Fruit fly (Drosophila melanogaster) whole organism, prepupa: Measurements from ENCODE around the gene EloA.

ENCODE experiments used
- Blimp-1 ChIP-seq: fragments of 200-800 bp; sonication (Bioruptor generic); optimal IDR thresholded peaks from 3 replicates; lab custom pipeline; 2017; ENCODE audit warnings: missing biosample characterization, missing genetic modification characterization, mild to moderate bottlenecking, moderate library complexity, missing genetic modification reagents
- CG10631 ChIP-seq: fragments of 200-800 bp; sonication (Bioruptor generic); optimal IDR thresholded peaks from 2 replicates; lab custom pipeline; 2016; ENCODE audit warnings: missing biosample characterization, missing genetic modification characterization
- CG11762 ChIP-seq: fragments of 200-800 bp; sonication (Bioruptor generic); optimal IDR thresholded peaks from 3 replicates; lab custom pipeline; 2016; ENCODE audit warnings: missing biosample characterization, missing genetic modification characterization; ENCODE audit not compliant: insufficient read depth
- CG11902 ChIP-seq: fragments of 200-800 bp; sonication (Bioruptor generic); optimal IDR thresholded peaks from 3 replicates; lab custom pipeline; 2016; ENCODE audit warnings: missing biosample characterization, missing genetic modification characterization
- CG1621 ChIP-seq: fragments of 200-800 bp; sonication (Bioruptor generic); optimal IDR thresholded peaks from 3 replicates; lab custom pipeline; 2018; ENCODE audit warnings: missing biosample characterization, mild to moderate bottlenecking, missing genetic modification characterization
- CG3032 ChIP-seq: fragments of 200-800 bp; optimal IDR thresholded peaks from 2 replicates; lab custom pipeline; 2019; ENCODE audit warnings: missing biosample characterization, mild to moderate bottlenecking, missing genetic modification characterization, moderate library complexity
- CG31627 ChIP-seq: fragments of 200-800 bp; sonication (Bioruptor generic); optimal IDR thresholded peaks from 3 replicates; lab custom pipeline; 2016; ENCODE audit warnings: missing biosample characterization, missing genetic modification characterization
- CG32006 ChIP-seq: fragments of 200-800 bp; sonication (Bioruptor generic); optimal IDR thresholded peaks from 3 replicates; lab custom pipeline; 2017; ENCODE audit warnings: missing biosample characterization, mild to moderate bottlenecking, missing genetic modification characterization
- CG34406 ChIP-seq: fragments of 200-800 bp; sonication (Bioruptor generic); optimal IDR thresholded peaks from 3 replicates; lab custom pipeline; 2016; ENCODE audit warnings: missing biosample characterization, missing genetic modification characterization
- CG3919 ChIP-seq: fragments of 200-800 bp; sonication (Bioruptor generic); optimal IDR thresholded peaks from 3 replicates; lab custom pipeline; 2016; ENCODE audit warnings: missing biosample characterization, missing genetic modification characterization
- CG4318 ChIP-seq: fragments of 200-800 bp; sonication (Bioruptor generic); optimal IDR thresholded peaks from 3 replicates; lab custom pipeline; 2017; ENCODE audit warnings: missing biosample characterization, mild to moderate bottlenecking, missing genetic modification characterization
- CG6276 ChIP-seq: fragments of 200-800 bp; sonication (Bioruptor generic); optimal IDR thresholded peaks from 2 replicates; lab custom pipeline; 2017; ENCODE audit warnings: missing biosample characterization, mild to moderate bottlenecking, missing genetic modification characterization
- CG6792 ChIP-seq: fragments of 200-800 bp; sonication (Bioruptor generic); optimal IDR thresholded peaks from 3 replicates; lab custom pipeline; 2016; ENCODE audit warnings: missing biosample characterization, missing genetic modification characterization
- CG6854 ChIP-seq: fragments of 200-800 bp; sonication (Bioruptor generic); optimal IDR thresholded peaks from 2 replicates; lab custom pipeline; 2017; ENCODE audit warnings: missing biosample characterization, mild to moderate bottlenecking, missing genetic modification characterization
- CG7368 ChIP-seq: fragments of 200-800 bp; sonication (Bioruptor generic); optimal IDR thresholded peaks from 3 replicates; lab custom pipeline; 2016; ENCODE audit warnings: missing biosample characterization, missing genetic modification characterization
- CG8319 ChIP-seq: fragments of 200-800 bp; sonication (Bioruptor generic); optimal IDR thresholded peaks from 3 replicates; lab custom pipeline; 2016; ENCODE audit warnings: missing biosample characterization, missing genetic modification characterization
- CG8632 ChIP-seq: fragments of 200-800 bp; sonication (Bioruptor generic); optimal IDR thresholded peaks from 3 replicates; lab custom pipeline; 2016; ENCODE audit warnings: missing biosample characterization, missing genetic modification characterization
- CG9139 ChIP-seq: fragments of 200-800 bp; sonication (Bioruptor generic); optimal IDR thresholded peaks from 3 replicates; lab custom pipeline; 2017; ENCODE audit warnings: missing biosample characterization, mild to moderate bottlenecking, missing genetic modification characterization
- Eip93F ChIP-seq: fragments of 200-800 bp; sonication (Bioruptor generic); optimal IDR thresholded peaks from 2 replicates; lab custom pipeline; 2016; ENCODE audit warnings: missing biosample characterization, mild to moderate bottlenecking, missing genetic modification characterization
- Ets21C ChIP-seq: fragments of 200-800 bp; sonication (Bioruptor generic); optimal IDR thresholded peaks from 3 replicates; lab custom pipeline; 2016; ENCODE audit warnings: missing biosample characterization, missing genetic modification characterization
- Ets96B ChIP-seq: fragments of 200-800 bp; optimal IDR thresholded peaks from 2 replicates; lab custom pipeline; 2019; ENCODE audit warnings: missing biosample characterization, mild to moderate bottlenecking, missing genetic modification characterization, moderate library complexity
- Hr38 ChIP-seq: sonication (Bioruptor generic); optimal IDR thresholded peaks from 2 replicates; lab custom pipeline; 2016; ENCODE audit warnings: missing biosample characterization, missing genetic modification characterization
- Hr39 ChIP-seq: fragments of 200-800 bp; sonication (Bioruptor generic); optimal IDR thresholded peaks from 2 replicates; lab custom pipeline; 2016; ENCODE audit warnings: missing biosample characterization, missing genetic modification characterization
- Lpt ChIP-seq: fragments of 200-800 bp; sonication (Bioruptor generic); optimal IDR thresholded peaks from 3 replicates; lab custom pipeline; 2016; ENCODE audit warnings: missing biosample characterization, missing genetic modification characterization
- Met ChIP-seq: fragments of 200-800 bp; sonication (Bioruptor generic); optimal IDR thresholded peaks from 3 replicates; lab custom pipeline; 2016; ENCODE audit warnings: missing biosample characterization, missing genetic modification characterization
- OdsH ChIP-seq: fragments of 200-800 bp; sonication (Bioruptor generic); optimal IDR thresholded peaks from 3 replicates; lab custom pipeline; 2016; ENCODE audit warnings: missing biosample characterization, missing genetic modification characterization
- Smox ChIP-seq: fragments of 200-800 bp; sonication (Bioruptor generic); optimal IDR thresholded peaks from 3 replicates; lab custom pipeline; 2016; ENCODE audit warnings: missing biosample characterization, missing genetic modification characterization
- Sox102F ChIP-seq: fragments of 200-800 bp; sonication (Bioruptor generic); optimal IDR thresholded peaks from 2 replicates; lab custom pipeline; 2016; ENCODE audit warnings: missing biosample characterization, mild to moderate bottlenecking, missing genetic modification characterization
- Sox14 ChIP-seq: fragments of 200-800 bp; sonication (Bioruptor generic); optimal IDR thresholded peaks from 3 replicates; lab custom pipeline; 2016; ENCODE audit warnings: missing biosample characterization, missing genetic modification characterization
- Sox15 ChIP-seq: fragments of 200-800 bp; sonication (Bioruptor generic); optimal IDR thresholded peaks from 3 replicates; lab custom pipeline; 2016; ENCODE audit warnings: missing biosample characterization, missing genetic modification characterization
- achi ChIP-seq: fragments of 200-800 bp; sonication (Bioruptor generic); optimal IDR thresholded peaks from 3 replicates; lab custom pipeline; 2016; ENCODE audit warnings: missing biosample characterization, missing genetic modification characterization
- acj6 ChIP-seq: fragments of 200-800 bp; sonication (Bioruptor generic); optimal IDR thresholded peaks from 3 replicates; lab custom pipeline; 2016; ENCODE audit warnings: missing biosample characterization, missing genetic modification characterization
- dac ChIP-seq: fragments of 200-800 bp; sonication (Bioruptor generic); optimal IDR thresholded peaks from 2 replicates; lab custom pipeline; 2017; ENCODE audit warnings: missing biosample characterization, mild to moderate bottlenecking, missing genetic modification characterization
- eg ChIP-seq: fragments of 200-800 bp; sonication (Bioruptor generic); IDR thresholded peaks from 3 replicates; pipeline ENCODE4 v1.3.6; 2022; ENCODE audit warnings: missing biosample characterization, missing genetic modification characterization
- esn ChIP-seq: fragments of 200-800 bp; sonication (Bioruptor generic); optimal IDR thresholded peaks from 2 replicates; lab custom pipeline; 2016; ENCODE audit warnings: missing biosample characterization, mild to moderate bottlenecking, missing genetic modification characterization, moderate library complexity
- fd59A ChIP-seq: fragments of 200-800 bp; sonication (Bioruptor generic); optimal IDR thresholded peaks from 2 replicates; lab custom pipeline; 2017; ENCODE audit warnings: missing biosample characterization, mild to moderate bottlenecking, missing genetic modification characterization, missing genetic modification reagents
- fd85E ChIP-seq: fragments of 200-800 bp; sonication (Bioruptor generic); optimal IDR thresholded peaks from 3 replicates; lab custom pipeline; 2016; ENCODE audit warnings: missing biosample characterization, missing genetic modification characterization
- fkh ChIP-seq: fragments of 200-800 bp; sonication (Bioruptor generic); optimal IDR thresholded peaks from 3 replicates; lab custom pipeline; 2017; ENCODE audit warnings: missing biosample characterization, mild to moderate bottlenecking, missing genetic modification characterization, moderate library complexity
- lz ChIP-seq: fragments of 200-800 bp; sonication (Bioruptor generic); optimal IDR thresholded peaks from 3 replicates; lab custom pipeline; 2016; ENCODE audit warnings: missing biosample characterization, missing genetic modification characterization
- net ChIP-seq: fragments of 200-800 bp; sonication (Bioruptor generic); optimal IDR thresholded peaks from 3 replicates; lab custom pipeline; 2016; ENCODE audit warnings: missing biosample characterization, missing genetic modification characterization
- pdm3 ChIP-seq: fragments of 200-800 bp; sonication (Bioruptor generic); optimal IDR thresholded peaks from 3 replicates; lab custom pipeline; 2016; ENCODE audit warnings: missing biosample characterization, missing genetic modification characterization
- salr ChIP-seq, 2 experiments: fragments of 200-800 bp; sonication (Bioruptor generic); optimal IDR thresholded peaks; 3 replicates each; lab custom pipeline; 2016 to 2018; ENCODE audit warnings: missing biosample characterization in 2 of 2, missing genetic modification characterization in 2 of 2, mild to moderate bottlenecking in 1 of 2
- ss ChIP-seq, 2 experiments: fragments of 200-800 bp; sonication (Bioruptor generic); optimal IDR thresholded peaks; 2 replicates in 1 of 2; 3 replicates in 1 of 2; lab custom pipeline; 2017 to 2018; ENCODE audit warnings: mild to moderate bottlenecking in 2 of 2, missing biosample characterization in 2 of 2, missing genetic modification characterization in 2 of 2, moderate library complexity in 1 of 2
- svp ChIP-seq: fragments of 200-800 bp; sonication (Bioruptor generic); peaks from one replicate; lab custom pipeline; 2016; ENCODE audit warnings: missing biosample characterization, missing genetic modification characterization
- topi ChIP-seq: fragments of 200-800 bp; sonication (Bioruptor generic); optimal IDR thresholded peaks from 3 replicates; lab custom pipeline; 2016; ENCODE audit warnings: missing biosample characterization, missing genetic modification characterization
- vri ChIP-seq: fragments of 200-800 bp; sonication (Bioruptor generic); optimal IDR thresholded peaks from 3 replicates; lab custom pipeline; 2016; ENCODE audit warnings: missing biosample characterization, mild to moderate bottlenecking, missing genetic modification characterization

EloA gene

DNA sequence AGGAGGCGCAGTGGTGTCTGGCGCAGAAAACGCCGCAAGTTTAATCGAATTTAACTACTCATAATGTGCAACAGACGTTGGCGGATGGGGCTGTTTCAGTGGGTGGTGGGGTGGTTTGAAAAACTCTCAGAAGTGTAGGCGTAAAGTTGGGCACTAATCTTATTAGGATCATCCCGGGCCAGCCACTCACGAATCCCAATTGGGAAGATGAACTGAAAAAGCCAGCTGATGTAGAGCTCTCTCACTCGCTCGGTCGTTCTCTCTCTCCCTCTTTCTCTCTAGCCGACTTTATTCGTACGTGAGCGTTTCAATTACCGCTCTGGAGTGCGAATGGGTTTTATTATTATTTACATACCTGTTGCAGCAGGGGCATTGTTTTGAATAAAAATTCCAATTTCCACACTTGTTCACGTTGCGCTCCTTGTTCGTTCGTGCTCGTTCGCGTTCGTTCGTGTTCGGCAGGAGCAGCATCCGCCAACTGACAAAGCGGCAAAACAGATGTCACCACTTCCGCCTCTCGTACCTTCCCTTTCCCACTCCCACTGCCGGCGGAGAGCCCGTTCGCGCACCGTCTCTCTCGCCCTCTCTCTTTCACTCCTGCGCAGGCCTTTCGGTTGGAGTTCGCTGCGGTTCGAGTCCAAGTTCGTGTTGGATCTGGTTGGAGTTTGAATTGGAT lies 27.5 kb downstream of the EloA start:
- peak; percentile 40 for TF ChIP-seq CG1621 (tag; lab: Kevin White, UChicago)
- TF ChIP-seq CG3919 (GFP tag; lab: Kevin White, UChicago), result peak; percentile 27
- TF ChIP-seq CG11762, result no peak
- TF ChIP-seq CG6854 (GFP tag; lab: Kevin White, UChicago), result peak; percentile 5
- peak in 1 of 2 experiments; percentile 9 for TF ChIP-seq ss (GFP tag; optimal IDR thresholded peaks at IDR 0.05; lab: Kevin White, UChicago)
- TF ChIP-seq, all 60 proteins: peak for 4

DNA sequence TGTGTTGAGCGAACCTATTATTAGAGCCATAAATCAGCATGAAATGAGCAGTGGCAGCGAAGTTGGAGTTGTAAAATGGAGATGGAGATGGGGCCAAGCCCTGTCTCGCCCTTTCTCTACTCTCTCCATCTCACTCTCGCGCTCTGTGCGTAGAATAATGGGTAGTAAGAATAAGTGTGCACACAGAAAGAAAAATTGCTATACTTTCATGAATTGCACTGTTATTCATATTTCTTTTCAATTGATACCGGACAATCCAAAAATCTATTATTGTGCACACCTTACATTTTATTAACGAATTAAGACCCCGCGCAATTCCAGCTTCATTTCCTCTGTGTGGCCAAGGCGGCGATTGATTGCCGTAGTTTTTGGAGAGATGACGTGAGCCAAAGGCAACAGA lies 28.5 kb downstream of the EloA start:
- TF ChIP-seq CG32006 (GFP tag; lab: Kevin White, UChicago) (peak; percentile 7), CG9139 (GFP tag; lab: Kevin White, UChicago) (no peak), svp (GFP tag; lab: Kevin White, UChicago) (peak; percentile 51)

DNA sequence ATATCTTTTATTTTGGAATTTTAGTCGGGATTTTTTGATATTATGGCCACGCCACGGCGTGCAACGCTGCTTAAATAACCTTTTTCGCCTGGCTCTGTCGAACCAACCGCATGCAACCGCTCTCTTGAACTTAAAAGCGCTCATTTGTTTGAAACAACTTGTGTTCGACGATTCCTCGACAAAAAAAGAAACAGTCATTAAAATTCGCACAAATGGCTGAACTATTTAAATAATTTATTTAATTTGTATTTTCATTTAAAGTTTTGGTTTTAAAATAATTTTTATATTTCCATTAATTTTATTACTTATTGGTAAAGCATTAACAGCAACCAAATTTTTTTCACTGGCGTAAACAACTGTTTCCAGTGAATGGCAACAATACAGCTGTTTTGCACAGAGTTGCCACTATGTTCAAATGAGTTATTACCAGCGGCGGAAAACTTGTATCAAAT lies 29.5 kb downstream of the EloA start, which contains the start of the genes orb and Cdc16:
TSS of gene orb (minus strand) at position 51 of the 452 bp plus-strand sequence.
TSS of gene Cdc16 (plus strand) at position 396 of the 452 bp plus-strand sequence.
- TF ChIP-seq Smox, result peak; percentile 83
- peak; percentile 73 for TF ChIP-seq topi (GFP tag; lab: Kevin White, UChicago)
- TF ChIP-seq achi (GFP tag; lab: Kevin White, UChicago), result peak; percentile 89
- TF ChIP-seq CG6792, result peak; percentile 85
- TF ChIP-seq Blimp-1 (GFP tag; lab: Kevin White, UChicago), result no peak
- no peak for TF ChIP-seq svp (GFP tag; lab: Kevin White, UChicago)
- TF ChIP-seq fkh (GFP tag; lab: Kevin White, UChicago), result peak; percentile 72
- TF ChIP-seq Hr39, result peak; percentile 72
- TF ChIP-seq CG4318 (GFP tag; lab: Kevin White, UChicago), result peak; percentile 74
- TF ChIP-seq CG11762, result peak; percentile 72
- peak; percentile 80 for TF ChIP-seq Sox102F (GFP tag; lab: Kevin White, UChicago)
- TF ChIP-seq pdm3 (GFP tag; lab: Kevin White, UChicago), result no peak
- TF ChIP-seq Ets21C (GFP tag; lab: Kevin White, UChicago), result no peak
- peak; percentile 95 for TF ChIP-seq eg (GFP tag; lab: Robert Waterston, UW)
- peak; percentile 78 for TF ChIP-seq CG31627
- TF ChIP-seq CG7368, result peak; percentile 73
- TF ChIP-seq fd85E (GFP tag; lab: Kevin White, UChicago), result no peak
- TF ChIP-seq CG6276, result peak; percentile 81
- TF ChIP-seq Met, result no peak
- peak; percentile 68 for TF ChIP-seq CG8319 (GFP tag; lab: Kevin White, UChicago)
- peak; percentile 89 for TF ChIP-seq acj6 (GFP tag; lab: Kevin White, UChicago)
- peak; percentile 93 for TF ChIP-seq Ets96B (tag; lab: Kevin White, UChicago)
- TF ChIP-seq Sox14 (GFP tag; lab: Kevin White, UChicago), result no peak
- TF ChIP-seq CG9139 (GFP tag; lab: Kevin White, UChicago), result peak; percentile 26
- TF ChIP-seq CG3919 (GFP tag; lab: Kevin White, UChicago), result peak; percentile 90
- peak; percentile 98 for TF ChIP-seq CG3032 (tag; lab: Kevin White, UChicago)
- TF ChIP-seq fd59A (GFP tag; lab: Kevin White, UChicago), result peak; percentile 60
- peak; percentile 77 for TF ChIP-seq net (GFP tag; lab: Kevin White, UChicago)
- peak; percentile 81 for TF ChIP-seq lz (GFP tag; lab: Kevin White, UChicago)
- TF ChIP-seq Lpt, result peak; percentile 69
- peak; percentile 80 for TF ChIP-seq vri (GFP tag; lab: Kevin White, UChicago)
- TF ChIP-seq CG34406, result peak; percentile 86
- TF ChIP-seq Hr38 (GFP tag; lab: Kevin White, UChicago), result no peak
- TF ChIP-seq Eip93F (GFP tag; lab: Kevin White, UChicago), result peak; percentile 86
- TF ChIP-seq OdsH (GFP tag; lab: Kevin White, UChicago), result peak; percentile 90
- TF ChIP-seq esn (GFP tag; lab: Kevin White, UChicago), result peak; percentile 91
- TF ChIP-seq salr (GFP tag; optimal IDR thresholded peaks at IDR 0.05; lab: Kevin White, UChicago), result peak; percentile 60 to 77
- peak; percentile 75 for TF ChIP-seq Sox15 (GFP tag; lab: Kevin White, UChicago)
- no peak for TF ChIP-seq dac (GFP tag; lab: Kevin White, UChicago)
- peak; percentile 89 for TF ChIP-seq CG10631 (GFP tag; lab: Kevin White, UChicago)
- TF ChIP-seq CG11902 (GFP tag; lab: Kevin White, UChicago), result peak; percentile 68
- peak; percentile 85 for TF ChIP-seq CG8632 (GFP tag; lab: Kevin White, UChicago)
- TF ChIP-seq CG1621 (tag; lab: Kevin White, UChicago), result peak; percentile 69
